Worm (Caenorhabditis elegans) whole organism, L3 larva: Measurements from ENCODE around the gene fmil-1.

Experiments used
- R02D3.7 ChIP-seq: fragments of 150-350 bp; optimal IDR thresholded peaks from 2 replicates; lab custom pipeline; 2014; ENCODE audit warnings: missing biosample characterization, missing genetic modification characterization
- ama-1 ChIP-seq: fragments of 150-350 bp; optimal IDR thresholded peaks from 2 replicates; lab custom pipeline; 2018
- egl-27 ChIP-seq: sonication (generic microtip); optimal IDR thresholded peaks from 4 replicates; lab custom pipeline; 2017; ENCODE audit warnings: missing biosample characterization, missing genetic modification reagents, missing genetic modification characterization
- elt-3 ChIP-seq, 3 experiments: fragments of 150-350 bp in 1 of 3; sonication (generic microtip) in 2 of 3; optimal IDR thresholded peaks; 2 replicates in 2 of 3; 4 replicates in 1 of 3; lab custom pipeline; 2014 to 2017; ENCODE audit warnings: missing biosample characterization in 3 of 3, missing genetic modification characterization in 3 of 3
- nhr-11 ChIP-seq: fragments of 150-350 bp; optimal IDR thresholded peaks from 2 replicates; lab custom pipeline; 2014; ENCODE audit warnings: missing biosample characterization, missing genetic modification characterization
- nhr-12 ChIP-seq: fragments of 150-350 bp; optimal IDR thresholded peaks from 2 replicates; lab custom pipeline; 2014; ENCODE audit warnings: missing biosample characterization, missing genetic modification characterization
- nhr-76 ChIP-seq: fragments of 150-350 bp; sonication (generic microtip); optimal IDR thresholded peaks from 5 replicates; lab custom pipeline; 2014; ENCODE audit warnings: missing biosample characterization, missing genetic modification characterization
- pha-4 ChIP-seq: fragments of 150-350 bp; optimal IDR thresholded peaks from 2 replicates; lab custom pipeline; 2014; ENCODE audit warnings: missing biosample characterization, missing genetic modification reagents, missing genetic modification characterization
- sea-2 ChIP-seq: fragments of 150-350 bp; sonication (generic microtip); optimal IDR thresholded peaks from 4 replicates; lab custom pipeline; 2014; ENCODE audit warnings: missing biosample characterization, missing genetic modification reagents, missing genetic modification characterization
- snpc-4 ChIP-seq: fragments of 150-350 bp; optimal IDR thresholded peaks from 2 replicates; lab custom pipeline; 2014; ENCODE audit warnings: missing biosample characterization, missing genetic modification characterization
- tbx-2 ChIP-seq: sonication (generic microtip); optimal IDR thresholded peaks from 2 replicates; lab custom pipeline; 2016; ENCODE audit warnings: mild to moderate bottlenecking, missing genetic modification characterization, missing compliant biosample characterization
- zag-1 ChIP-seq: fragments of 150-350 bp; optimal IDR thresholded peaks from 2 replicates; lab custom pipeline; 2014; ENCODE audit warnings: missing biosample characterization, missing genetic modification characterization
- ztf-4 ChIP-seq: fragments of 150-350 bp; optimal IDR thresholded peaks from 2 replicates; lab custom pipeline; 2014; ENCODE audit warnings: missing biosample characterization, missing genetic modification characterization

- TF ChIP-seq nhr-11 (no peak), R02D3.7 (tag; lab: Kevin White, UChicago) (no peak), elt-3 (tag; optimal IDR thresholded peaks at IDR 0.05; lab: Kevin White, UChicago) (no peak), pha-4 (tag; lab: Kevin White, UChicago) (no peak), ama-1 (lab: Kevin White, UChicago) (no peak), zag-1 (no peak), nhr-76 (tag; lab: Kevin White, UChicago) (no peak), nhr-12 (no peak), sea-2 (GFP tag; lab: Kevin White, UChicago) (no peak), egl-27 (no peak), ztf-4 (tag; lab: Kevin White, UChicago) (no peak), tbx-2 (no peak), snpc-4 (tag; lab: Kevin White, UChicago) (no peak)
Measured at ce11 chrIV:3694638-3695037, 26.1 kb upstream of the fmil-1 start, which contains the start of the genes taf-6.2 and Y37E11AL.3.
